Worm (Caenorhabditis elegans) whole organism, L4 larva: ENCODE data around the gene C45G9.12.
A peak's percentile ranks its signal among the peaks of the same experiment; 100 is the strongest.

Experiments used
- D1046.2 ChIP-seq: fragments of 200-800 bp; sonication (Bioruptor generic); IDR thresholded peaks from 2 replicates; pipeline ENCODE4 v1.3.6; 2022; ENCODE audit warnings: missing genetic modification characterization, missing compliant biosample characterization
- F10B5.3 ChIP-seq: sonication (generic microtip); optimal IDR thresholded peaks from 2 replicates; lab custom pipeline; 2016; ENCODE audit warnings: mild to moderate bottlenecking, missing genetic modification characterization, missing compliant biosample characterization
- F26F4.8 ChIP-seq: fragments of 200-800 bp; sonication (Bioruptor generic); conservative IDR thresholded peaks from 2 replicates; pipeline ENCODE4 v1.3.6; 2022; ENCODE audit warnings: missing genetic modification characterization, missing compliant biosample characterization
- F44E2.7 ChIP-seq: fragments of 200-800 bp; sonication (Bioruptor generic); IDR thresholded peaks from 2 replicates; pipeline ENCODE4 v2.1.2; 2022; ENCODE audit warnings: missing genetic modification characterization, missing compliant biosample characterization
- F49E8.2 ChIP-seq: sonication (generic microtip); optimal IDR thresholded peaks from 2 replicates; lab custom pipeline; 2016; ENCODE audit warnings: missing compliant biosample characterization, mild to moderate bottlenecking, missing genetic modification characterization, borderline replicate concordance
- Y105C5A.15 ChIP-seq: fragments of 200-800 bp; sonication (Bioruptor generic); IDR thresholded peaks from 2 replicates; pipeline ENCODE4 v1.3.6; 2022; ENCODE audit warnings: missing genetic modification characterization, missing compliant biosample characterization
- aha-1 ChIP-seq: fragments of 150-350 bp; peaks from one replicate; lab custom pipeline; 2014; ENCODE audit warnings: missing biosample characterization, missing genetic modification characterization
- arid-1 ChIP-seq: fragments of 200-800 bp; sonication (Bioruptor generic); conservative IDR thresholded peaks from 2 replicates; pipeline ENCODE4 v1.3.6; 2022; ENCODE audit warnings: missing genetic modification reagents, missing genetic modification characterization, missing compliant biosample characterization
- attf-4 ChIP-seq: sonication (generic microtip); optimal IDR thresholded peaks from 3 replicates; lab custom pipeline; 2017; ENCODE audit warnings: missing biosample characterization, missing genetic modification characterization
- ceh-44 ChIP-seq: fragments of 200-800 bp; sonication (Bioruptor generic); IDR thresholded peaks from 2 replicates; pipeline ENCODE4 v1.3.6; 2022; ENCODE audit warnings: missing genetic modification reagents, missing genetic modification characterization, missing compliant biosample characterization
- ceh-62 ChIP-seq: sonication (generic microtip); optimal IDR thresholded peaks from 2 replicates; lab custom pipeline; 2017; ENCODE audit warnings: missing biosample characterization, missing genetic modification characterization
- ceh-82 ChIP-seq: sonication (generic microtip); optimal IDR thresholded peaks from 2 replicates; lab custom pipeline; 2017; ENCODE audit warnings: missing biosample characterization, missing genetic modification characterization
- ctbp-1 ChIP-seq: fragments of 200-800 bp; sonication (Bioruptor generic); IDR thresholded peaks from 2 replicates; pipeline ENCODE4 v1.3.6; 2022; ENCODE audit warnings: missing genetic modification reagents, missing genetic modification characterization, missing compliant biosample characterization
- daf-12 ChIP-seq: fragments of 150-350 bp; optimal IDR thresholded peaks from 2 replicates; lab custom pipeline; 2014; ENCODE audit warnings: missing biosample characterization, missing genetic modification reagents, missing genetic modification characterization
- daf-16 ChIP-seq, 3 experiments: sonication (generic microtip); optimal IDR thresholded peaks; 2 replicates each; lab custom pipeline; 2016 to 2017; ENCODE audit warnings: missing genetic modification characterization in 3 of 3, missing genetic modification reagents in 3 of 3, mild to moderate bottlenecking in 2 of 3, missing compliant biosample characterization in 2 of 3, missing biosample characterization in 1 of 3, moderate library complexity in 1 of 3
- daf-19 ChIP-seq: fragments of 200-800 bp; sonication (Bioruptor generic); conservative IDR thresholded peaks from 2 replicates; pipeline ENCODE4 v1.3.6; 2022; ENCODE audit warnings: missing genetic modification characterization, missing compliant biosample characterization
- dmd-8 ChIP-seq: fragments of 200-800 bp; sonication (Bioruptor generic); IDR thresholded peaks from 2 replicates; pipeline ENCODE4 v1.3.6; 2022; ENCODE audit warnings: missing genetic modification characterization, missing compliant biosample characterization
- egl-27 ChIP-seq: sonication (generic microtip); optimal IDR thresholded peaks from 3 replicates; lab custom pipeline; 2017; ENCODE audit warnings: missing biosample characterization, missing genetic modification reagents, missing genetic modification characterization
- gei-8 ChIP-seq: fragments of 200-800 bp; sonication (Bioruptor generic); optimal IDR thresholded peaks from 2 replicates; lab custom pipeline; 2018; ENCODE audit warnings: mild to moderate bottlenecking, missing genetic modification characterization, missing compliant biosample characterization
- hif-1 ChIP-seq, 2 experiments: sonication (generic microtip); optimal IDR thresholded peaks; 2 replicates each; lab custom pipeline; 2016 to 2017; ENCODE audit warnings: missing compliant biosample characterization in 2 of 2, missing genetic modification characterization in 2 of 2, missing genetic modification reagents in 2 of 2, missing genotype in 2 of 2, mild to moderate bottlenecking in 1 of 2
- hmg-1.1 ChIP-seq: fragments of 200-800 bp; sonication (Bioruptor generic); IDR thresholded peaks from 2 replicates; pipeline ENCODE4 v1.3.6; 2022; ENCODE audit warnings: missing genetic modification reagents, missing genetic modification characterization, missing compliant biosample characterization
- lim-7 ChIP-seq: fragments of 200-800 bp; sonication (Bioruptor generic); IDR thresholded peaks from 2 replicates; pipeline ENCODE4 v1.3.6; 2022; ENCODE audit warnings: missing genetic modification characterization, missing compliant biosample characterization
- lin-1 ChIP-seq: fragments of 200-800 bp; sonication (Bioruptor generic); IDR thresholded peaks from 2 replicates; pipeline ENCODE4 v1.3.6; 2022; ENCODE audit warnings: missing genetic modification reagents, missing genetic modification characterization, missing compliant biosample characterization
- lin-38 ChIP-seq: fragments of 200-800 bp; sonication (Bioruptor generic); IDR thresholded peaks from 2 replicates; pipeline ENCODE4 v1.3.6; 2022; ENCODE audit warnings: missing genetic modification reagents, missing genetic modification characterization, missing compliant biosample characterization
- lsy-2 ChIP-seq, 2 experiments: fragments of 150-350 bp in 1 of 2; sonication (generic microtip) in 1 of 2; optimal IDR thresholded peaks; 2 replicates each; lab custom pipeline; 2014 to 2017; ENCODE audit warnings: missing biosample characterization in 2 of 2, missing genetic modification characterization in 2 of 2
- madf-5 ChIP-seq, 2 experiments: fragments of 200-800 bp; sonication (Bioruptor generic); IDR thresholded peaks; 2 replicates each; pipeline ENCODE4 v1.3.6; 2022; ENCODE audit warnings: missing compliant biosample characterization in 2 of 2, missing genetic modification characterization in 2 of 2
- madf-9 ChIP-seq: fragments of 200-800 bp; sonication (Bioruptor generic); conservative IDR thresholded peaks from 2 replicates; pipeline ENCODE4 v1.3.6; 2022; ENCODE audit warnings: missing genetic modification reagents, missing genetic modification characterization, missing compliant biosample characterization
- mdt-29 ChIP-seq: fragments of 200-800 bp; sonication (Bioruptor generic); IDR thresholded peaks from 2 replicates; pipeline ENCODE4 v1.3.6; 2022; ENCODE audit warnings: missing genetic modification reagents, missing genetic modification characterization, missing compliant biosample characterization
- mep-1 ChIP-seq: fragments of 150-350 bp; sonication (generic microtip); optimal IDR thresholded peaks from 3 replicates; lab custom pipeline; 2014; ENCODE audit warnings: missing biosample characterization, missing genetic modification characterization
- nhr-102 ChIP-seq: sonication (generic microtip); optimal IDR thresholded peaks from 2 replicates; lab custom pipeline; 2016; ENCODE audit warnings: mild to moderate bottlenecking, missing genetic modification characterization, moderate library complexity, missing compliant biosample characterization
- nhr-111 ChIP-seq: fragments of 200-800 bp; sonication (Bioruptor generic); optimal IDR thresholded peaks from 2 replicates; lab custom pipeline; 2018; ENCODE audit warnings: mild to moderate bottlenecking, missing genetic modification characterization, missing compliant biosample characterization
- nhr-237 ChIP-seq: sonication (generic microtip); optimal IDR thresholded peaks from 2 replicates; lab custom pipeline; 2017; ENCODE audit warnings: missing biosample characterization, missing genetic modification characterization
- nhr-25 ChIP-seq: sonication (generic microtip); optimal IDR thresholded peaks from 2 replicates; lab custom pipeline; 2017; ENCODE audit warnings: missing genetic modification characterization, mild to moderate bottlenecking, missing compliant biosample characterization, antibody characterized with exemption, moderate library complexity, borderline replicate concordance; ENCODE audit not compliant: insufficient read depth
- nhr-48 ChIP-seq: sonication (generic microtip); optimal IDR thresholded peaks from 2 replicates; lab custom pipeline; 2016; ENCODE audit warnings: mild to moderate bottlenecking, missing genetic modification characterization, missing compliant biosample characterization
- nhr-6 ChIP-seq: fragments of 150-350 bp; optimal IDR thresholded peaks from 2 replicates; lab custom pipeline; 2014; ENCODE audit warnings: missing biosample characterization, missing genetic modification characterization
- nhr-76 ChIP-seq: fragments of 150-350 bp; optimal IDR thresholded peaks from 2 replicates; lab custom pipeline; 2014; ENCODE audit warnings: missing biosample characterization, missing genetic modification characterization
- php-3 ChIP-seq: fragments of 200-800 bp; sonication (Bioruptor generic); IDR thresholded peaks from 2 replicates; pipeline ENCODE4 v1.3.6; 2022; ENCODE audit warnings: missing genetic modification reagents, missing genetic modification characterization, missing compliant biosample characterization
- rbr-2 ChIP-seq: sonication (generic microtip); optimal IDR thresholded peaks from 2 replicates; lab custom pipeline; 2016; ENCODE audit warnings: missing genotype, missing genetic modification characterization, missing compliant biosample characterization
- sdz-12 ChIP-seq: fragments of 200-800 bp; sonication (Bioruptor generic); optimal IDR thresholded peaks from 2 replicates; lab custom pipeline; 2018; ENCODE audit warnings: mild to moderate bottlenecking, missing genetic modification characterization, missing compliant biosample characterization
- snpc-1.2 ChIP-seq: fragments of 200-800 bp; sonication (Bioruptor generic); IDR thresholded peaks from 2 replicates; pipeline ENCODE4 v1.3.6; 2022; ENCODE audit warnings: missing genetic modification reagents, missing genetic modification characterization, missing compliant biosample characterization
- snpc-4 ChIP-seq: fragments of 150-350 bp; optimal IDR thresholded peaks from 2 replicates; lab custom pipeline; 2014; ENCODE audit warnings: missing biosample characterization, missing genetic modification characterization
- spr-1 ChIP-seq: sonication (generic microtip); optimal IDR thresholded peaks from 2 replicates; lab custom pipeline; 2016; ENCODE audit warnings: mild to moderate bottlenecking, missing genetic modification characterization, missing compliant biosample characterization
- spr-3 ChIP-seq: fragments of 200-800 bp; sonication (Bioruptor generic); optimal IDR thresholded peaks from 2 replicates; lab custom pipeline; 2018; ENCODE audit warnings: mild to moderate bottlenecking, missing genetic modification characterization, missing compliant biosample characterization
- tra-1 ChIP-seq: fragments of 200-800 bp; sonication (Bioruptor generic); IDR thresholded peaks from 2 replicates; pipeline ENCODE4 v1.3.6; 2022; ENCODE audit warnings: missing genetic modification reagents, missing genetic modification characterization, missing compliant biosample characterization
- unc-39 ChIP-seq: sonication (generic microtip); optimal IDR thresholded peaks from 2 replicates; lab custom pipeline; 2017; ENCODE audit warnings: missing biosample characterization, missing genetic modification characterization
- unc-62 ChIP-seq, 3 experiments: fragments of 150-350 bp in 1 of 3; sonication (generic microtip); optimal IDR thresholded peaks in 2 of 3; peaks in 1 of 3; 1 replicate in 1 of 3; 2 replicates in 2 of 3; lab custom pipeline; 2014 to 2017; ENCODE audit warnings: missing biosample characterization in 3 of 3, missing genetic modification characterization in 3 of 3, missing genetic modification reagents in 3 of 3, missing genotype in 1 of 3
- vab-7 ChIP-seq: fragments of 200-800 bp; sonication (Bioruptor generic); IDR thresholded peaks from 2 replicates; pipeline ENCODE4 v1.3.6; 2022; ENCODE audit warnings: missing genetic modification reagents, missing genetic modification characterization, missing compliant biosample characterization
- zag-1 ChIP-seq: fragments of 150-350 bp; optimal IDR thresholded peaks from 2 replicates; lab custom pipeline; 2014; ENCODE audit warnings: missing biosample characterization, missing genetic modification characterization
- zfp-2 ChIP-seq: sonication (generic microtip); optimal IDR thresholded peaks from 2 replicates; lab custom pipeline; 2016; ENCODE audit warnings: mild to moderate bottlenecking, missing genetic modification characterization, missing compliant biosample characterization
- zip-2 ChIP-seq: fragments of 150-350 bp; optimal IDR thresholded peaks from 2 replicates; lab custom pipeline; 2014; ENCODE audit warnings: missing biosample characterization, missing genetic modification characterization
- ztf-11 ChIP-seq: fragments of 150-350 bp; optimal IDR thresholded peaks from 2 replicates; lab custom pipeline; 2014; ENCODE audit warnings: missing biosample characterization, missing genetic modification characterization

C45G9.12 gene

DNA sequence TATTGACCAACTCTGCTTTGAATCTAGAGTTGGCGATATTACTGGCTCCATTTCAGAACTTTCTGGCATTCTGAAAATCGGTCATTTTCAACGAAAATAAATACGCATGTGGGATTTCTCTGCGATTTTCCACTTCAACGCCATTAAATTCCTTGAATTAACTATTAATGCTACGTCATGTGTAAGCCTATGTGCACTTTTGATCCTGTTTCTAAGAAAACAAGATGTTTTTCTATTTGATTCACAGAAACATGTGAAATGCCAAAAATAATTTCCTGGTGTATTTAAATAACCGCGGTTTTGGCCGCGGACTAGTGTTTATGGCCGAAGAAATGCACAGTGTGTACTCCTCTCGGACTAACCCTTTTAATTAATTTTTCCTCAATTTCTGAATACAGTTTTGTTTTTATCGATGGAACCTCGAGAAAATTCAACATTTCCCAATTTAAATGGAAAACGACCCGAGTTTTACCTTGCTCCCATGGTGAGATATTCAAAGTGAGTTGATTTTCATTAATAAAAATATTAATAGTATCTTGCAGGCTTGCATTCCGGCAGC, 2.7 kb downstream of the C45G9.12 start, which contains the start of the genes C45G9.11 and C45G9.2 (continued):
- no peak for TF ChIP-seq egl-27 (tag; lab: Kevin White, UChicago)
- no peak for TF ChIP-seq F10B5.3 (tag; lab: Kevin White, UChicago)
- TF ChIP-seq php-3 (GFP tag; lab: Robert Waterston, UW), result no peak
- no peak for TF ChIP-seq vab-7
- no peak for TF ChIP-seq mep-1 (tag; lab: Kevin White, UChicago)
- no peak for TF ChIP-seq nhr-25 (tag; lab: Kevin White, UChicago)
- TF ChIP-seq zag-1, result no peak
- TF ChIP-seq F49E8.2, result no peak
- TF ChIP-seq unc-62 (GFP tag; optimal IDR thresholded peaks at IDR 0.05 in 1 of 2; lab: Kevin White, UChicago), result no peak
- TF ChIP-seq unc-62 (tag; optimal IDR thresholded peaks at IDR 0.05; lab: Kevin White, UChicago), result no peak
- TF ChIP-seq sdz-12 (GFP tag; lab: Kevin White, UChicago), result no peak
- no peak for TF ChIP-seq zfp-2 (tag; lab: Kevin White, UChicago)
- peak; percentile 49 for TF ChIP-seq rbr-2 (tag; lab: Kevin White, UChicago)
- TF ChIP-seq F26F4.8 (GFP tag; lab: Robert Waterston, UW), result no peak
- TF ChIP-seq lin-38 (GFP tag; lab: Robert Waterston, UW), result no peak
- no peak for TF ChIP-seq nhr-102 (tag; lab: Kevin White, UChicago)
- TF ChIP-seq zip-2 (tag; lab: Kevin White, UChicago), result no peak
- TF ChIP-seq snpc-1.2 (GFP tag; lab: Robert Waterston, UW), result no peak
- TF ChIP-seq spr-1 (tag; lab: Kevin White, UChicago), result no peak
- TF ChIP-seq lsy-2 (tag; optimal IDR thresholded peaks at IDR 0.05; lab: Kevin White, UChicago), result no peak
- no peak for TF ChIP-seq nhr-76 (tag; lab: Kevin White, UChicago)
- no peak for TF ChIP-seq ztf-11
- no peak for TF ChIP-seq lim-7 (GFP tag; lab: Robert Waterston, UW)
- no peak for TF ChIP-seq ceh-62 (tag; lab: Kevin White, UChicago)
- TF ChIP-seq dmd-8, result no peak
- TF ChIP-seq hif-1 (tag; optimal IDR thresholded peaks at IDR 0.05; lab: Kevin White, UChicago), result peak in 1 of 2 experiments; percentile 84
- TF ChIP-seq snpc-4 (tag; lab: Kevin White, UChicago), result no peak
- no peak for TF ChIP-seq daf-16 (GFP tag; optimal IDR thresholded peaks at IDR 0.05; lab: Kevin White, UChicago)
- TF ChIP-seq daf-16 (tag; optimal IDR thresholded peaks at IDR 0.05; lab: Kevin White, UChicago), result no peak
- TF ChIP-seq ceh-44 (GFP tag; lab: Robert Waterston, UW), result peak; percentile 70; the same call in 1 of the 2 replicates
- TF ChIP-seq unc-39 (tag; lab: Kevin White, UChicago), result no peak
- TF ChIP-seq F44E2.7 (GFP tag; lab: Robert Waterston, UW), result no peak
- no peak for TF ChIP-seq nhr-111 (GFP tag; lab: Kevin White, UChicago)
- TF ChIP-seq aha-1 (tag; lab: Kevin White, UChicago), result no peak
- no peak for TF ChIP-seq Y105C5A.15 (GFP tag; lab: Robert Waterston, UW)
- TF ChIP-seq mdt-29 (GFP tag; lab: Robert Waterston, UW), result no peak
- TF ChIP-seq madf-5 (GFP tag; IDR thresholded peaks at IDR 0.05; lab: Robert Waterston, UW), result no peak
- TF ChIP-seq madf-9, result no peak; the same call in 1 of the 2 replicates
- TF ChIP-seq lin-1, result no peak
- TF ChIP-seq arid-1 (GFP tag; lab: Robert Waterston, UW), result no peak
- TF ChIP-seq hmg-1.1 (GFP tag; lab: Robert Waterston, UW), result no peak
- no peak for TF ChIP-seq daf-19 (GFP tag; lab: Robert Waterston, UW)
- TF ChIP-seq attf-4 (tag; lab: Kevin White, UChicago), result no peak
- no peak for TF ChIP-seq nhr-237 (tag; lab: Kevin White, UChicago)
- no peak for TF ChIP-seq D1046.2 (GFP tag; lab: Robert Waterston, UW)
- no peak for TF ChIP-seq daf-12 (tag; lab: Kevin White, UChicago)
- no peak for TF ChIP-seq gei-8 (GFP tag; lab: Kevin White, UChicago)
- TF ChIP-seq spr-3 (GFP tag; lab: Kevin White, UChicago), result no peak
- TF ChIP-seq nhr-48 (tag; lab: Kevin White, UChicago), result no peak
- no peak for TF ChIP-seq tra-1 (GFP tag; lab: Robert Waterston, UW)
- 0 out of 2 replicates have a peak, but pooled peaks have one; percentile 12 for TF ChIP-seq ctbp-1 (GFP tag; lab: Robert Waterston, UW)
- TF ChIP-seq ceh-82 (tag; lab: Kevin White, UChicago), result no peak
- peak; percentile 46 for TF ChIP-seq nhr-6 (tag; lab: Kevin White, UChicago)
